Worm (Caenorhabditis elegans) whole organism, young adult: ENCODE data around the gene Y37E11AM.3.

Experiments used
- B0035.1 ChIP-seq: sonication (generic microtip); optimal IDR thresholded peaks from 2 replicates; lab custom pipeline; 2016; ENCODE audit warnings: missing genetic modification characterization, mild to moderate bottlenecking, missing compliant biosample characterization, missing genotype, missing genetic modification reagents
- D2030.7 ChIP-seq: fragments of 200-800 bp; sonication (Bioruptor generic); IDR thresholded peaks from 2 replicates; pipeline ENCODE4 v1.3.6; 2022; ENCODE audit warnings: missing genetic modification reagents, missing genetic modification characterization, missing compliant biosample characterization
- F22D6.2 ChIP-seq: sonication (generic microtip); optimal IDR thresholded peaks from 2 replicates; lab custom pipeline; 2016; ENCODE audit warnings: mild to moderate bottlenecking, missing genetic modification characterization, missing compliant biosample characterization
- F55B11.4 ChIP-seq: sonication (generic microtip); optimal IDR thresholded peaks from 2 replicates; lab custom pipeline; 2016; ENCODE audit warnings: missing compliant biosample characterization, missing genetic modification characterization, borderline replicate concordance; ENCODE audit not compliant: insufficient read depth
- F57A8.1 ChIP-seq: fragments of 200-800 bp; sonication (Bioruptor generic); optimal IDR thresholded peaks from 2 replicates; lab custom pipeline; 2018; ENCODE audit warnings: mild to moderate bottlenecking, missing genetic modification characterization, moderate library complexity, missing compliant biosample characterization
- Y79H2A.3 ChIP-seq: fragments of 200-800 bp; sonication (Bioruptor generic); conservative IDR thresholded peaks from 2 replicates; pipeline ENCODE4 v1.3.6; 2022; ENCODE audit warnings: missing genetic modification reagents, missing genetic modification characterization, missing compliant biosample characterization
- ZK185.1 ChIP-seq: sonication (generic microtip); optimal IDR thresholded peaks from 2 replicates; lab custom pipeline; 2016; ENCODE audit warnings: mild to moderate bottlenecking, missing genetic modification characterization, missing compliant biosample characterization; ENCODE audit not compliant: poor library complexity, severe bottlenecking
- aptf-2 ChIP-seq: fragments of 200-800 bp; sonication (Bioruptor generic); conservative IDR thresholded peaks from 2 replicates; pipeline ENCODE4 v1.3.6; 2022; ENCODE audit warnings: missing genetic modification reagents, missing genetic modification characterization, missing compliant biosample characterization
- athp-1 ChIP-seq: sonication (generic microtip); optimal IDR thresholded peaks from 2 replicates; lab custom pipeline; 2017; ENCODE audit warnings: mild to moderate bottlenecking, missing genetic modification characterization, missing compliant biosample characterization
- attf-3 ChIP-seq: fragments of 200-800 bp; sonication (Bioruptor generic); conservative IDR thresholded peaks from 2 replicates; pipeline ENCODE4 v1.3.6; 2022; ENCODE audit warnings: missing genetic modification reagents, missing genetic modification characterization, missing compliant biosample characterization
- bed-2 ChIP-seq: fragments of 200-800 bp; sonication (Bioruptor generic); IDR thresholded peaks from 2 replicates; pipeline ENCODE4 v1.3.6; 2022; ENCODE audit warnings: missing genetic modification reagents, missing genetic modification characterization, missing compliant biosample characterization
- ccch-3 ChIP-seq: fragments of 200-800 bp; sonication (Bioruptor generic); optimal IDR thresholded peaks from 2 replicates; lab custom pipeline; 2018; ENCODE audit warnings: mild to moderate bottlenecking, missing genetic modification characterization, missing compliant biosample characterization
- ceh-58 ChIP-seq: fragments of 200-800 bp; sonication (Bioruptor generic); IDR thresholded peaks from 2 replicates; pipeline ENCODE4 v1.3.6; 2022; ENCODE audit warnings: missing genetic modification characterization, missing compliant biosample characterization
- ceh-79 ChIP-seq: sonication (generic microtip); optimal IDR thresholded peaks from 2 replicates; lab custom pipeline; 2017; ENCODE audit warnings: mild to moderate bottlenecking, missing genetic modification characterization, missing compliant biosample characterization
- efl-1 ChIP-seq: fragments of 150-350 bp; optimal IDR thresholded peaks from 2 replicates; lab custom pipeline; 2014; ENCODE audit warnings: missing biosample characterization, missing genetic modification reagents, missing genetic modification characterization
- ekl-4 ChIP-seq: fragments of 200-800 bp; sonication (Bioruptor generic); IDR thresholded peaks from 2 replicates; pipeline ENCODE4 v1.3.6; 2022; ENCODE audit warnings: missing genetic modification reagents, missing genetic modification characterization, missing compliant biosample characterization
- ets-4 ChIP-seq: fragments of 200-800 bp; sonication (Bioruptor generic); optimal IDR thresholded peaks from 2 replicates; lab custom pipeline; 2018; ENCODE audit warnings: mild to moderate bottlenecking, missing genetic modification characterization, missing compliant biosample characterization
- fkh-3 ChIP-seq: sonication (generic microtip); optimal IDR thresholded peaks from 2 replicates; lab custom pipeline; 2016; ENCODE audit warnings: mild to moderate bottlenecking, missing genetic modification characterization, missing compliant biosample characterization
- hlh-26 ChIP-seq: fragments of 200-800 bp; sonication (Bioruptor generic); conservative IDR thresholded peaks from 2 replicates; pipeline ENCODE4 v1.3.6; 2022; ENCODE audit warnings: missing genetic modification reagents, missing genetic modification characterization, missing compliant biosample characterization
- hmg-20 ChIP-seq: fragments of 200-800 bp; sonication (Bioruptor generic); IDR thresholded peaks from 2 replicates; pipeline ENCODE4 v1.3.6; 2022; ENCODE audit warnings: missing genetic modification reagents, missing genetic modification characterization, missing compliant biosample characterization
- hsf-1 ChIP-seq: fragments of 200-800 bp; sonication (Bioruptor generic); IDR thresholded peaks from 2 replicates; pipeline ENCODE4 v1.3.6; 2022; ENCODE audit warnings: missing genetic modification reagents, missing genetic modification characterization, missing compliant biosample characterization
- lin-26 ChIP-seq: fragments of 200-800 bp; sonication (Bioruptor generic); IDR thresholded peaks from 2 replicates; pipeline ENCODE4 v1.3.6; 2022; ENCODE audit warnings: missing genetic modification reagents, missing genetic modification characterization, missing compliant biosample characterization
- lin-54 ChIP-seq: fragments of 200-800 bp; sonication (Bioruptor generic); optimal IDR thresholded peaks from 2 replicates; lab custom pipeline; 2018; ENCODE audit warnings: mild to moderate bottlenecking, missing genetic modification characterization, missing compliant biosample characterization
- lir-1 ChIP-seq: fragments of 200-800 bp; sonication (Bioruptor generic); conservative IDR thresholded peaks from 2 replicates; pipeline ENCODE4 v1.3.6; 2022; ENCODE audit warnings: missing genetic modification reagents, missing genetic modification characterization, missing compliant biosample characterization
- madf-10 ChIP-seq: sonication (generic microtip); optimal IDR thresholded peaks from 2 replicates; lab custom pipeline; 2016; ENCODE audit warnings: mild to moderate bottlenecking, missing genetic modification characterization, missing compliant biosample characterization
- madf-3 ChIP-seq: fragments of 200-800 bp; sonication (Bioruptor generic); IDR thresholded peaks from 2 replicates; pipeline ENCODE4 v1.3.6; 2022; ENCODE audit warnings: missing genetic modification reagents, missing genetic modification characterization, missing compliant biosample characterization
- madf-6 ChIP-seq: fragments of 200-800 bp; sonication (Bioruptor generic); IDR thresholded peaks from 2 replicates; pipeline ENCODE4 v1.3.6; 2022; ENCODE audit warnings: missing genetic modification reagents, missing genetic modification characterization, missing compliant biosample characterization
- nfya-1 ChIP-seq: sonication (generic microtip); optimal IDR thresholded peaks from 2 replicates; lab custom pipeline; 2017; ENCODE audit warnings: antibody characterized with exemption, missing compliant biosample characterization, missing genetic modification characterization, borderline replicate concordance; ENCODE audit not compliant: insufficient read depth
- nfya-2 ChIP-seq: fragments of 200-800 bp; sonication (Bioruptor generic); IDR thresholded peaks from 2 replicates; pipeline ENCODE4 v1.3.6; 2022; ENCODE audit warnings: missing genetic modification reagents, missing genetic modification characterization, missing compliant biosample characterization
- rec-8 ChIP-seq, 2 experiments: sonication (generic microtip); optimal IDR thresholded peaks; 2 replicates each; lab custom pipeline; 2016; ENCODE audit warnings: mild to moderate bottlenecking in 2 of 2, missing genetic modification characterization in 2 of 2, missing genetic modification reagents in 2 of 2, missing genotype in 2 of 2, missing biosample characterization in 1 of 2, missing compliant biosample characterization in 1 of 2, moderate library complexity in 1 of 2
- sdz-38 ChIP-seq: sonication (generic microtip); optimal IDR thresholded peaks from 2 replicates; lab custom pipeline; 2016; ENCODE audit warnings: missing genotype, missing genetic modification characterization, missing compliant biosample characterization
- sea-2 ChIP-seq: fragments of 200-800 bp; sonication (Bioruptor generic); IDR thresholded peaks from 2 replicates; pipeline ENCODE4 v1.3.6; 2022; ENCODE audit warnings: missing genetic modification characterization, missing compliant biosample characterization
- snpc-1.1 ChIP-seq: sonication (generic microtip); optimal IDR thresholded peaks from 2 replicates; lab custom pipeline; 2017; ENCODE audit warnings: missing genetic modification characterization, mild to moderate bottlenecking, missing compliant biosample characterization, antibody characterized with exemption, moderate library complexity, missing genotype, missing genetic modification reagents; ENCODE audit not compliant: insufficient read depth
- snpc-1.3 ChIP-seq: sonication (generic microtip); optimal IDR thresholded peaks from 2 replicates; lab custom pipeline; 2017; ENCODE audit warnings: missing genetic modification characterization, mild to moderate bottlenecking, missing compliant biosample characterization, antibody characterized with exemption, moderate library complexity, missing genotype, missing genetic modification reagents; ENCODE audit not compliant: insufficient read depth
- snpc-3.4 ChIP-seq: sonication (generic microtip); optimal IDR thresholded peaks from 2 replicates; lab custom pipeline; 2017; ENCODE audit warnings: missing genetic modification characterization, mild to moderate bottlenecking, missing compliant biosample characterization, antibody characterized with exemption, moderate library complexity, missing genotype, missing genetic modification reagents
- snpc-4 ChIP-seq, 5 experiments: fragments of 150-350 bp in 1 of 5; sonication (generic microtip) in 4 of 5; optimal IDR thresholded peaks; 2 replicates each; lab custom pipeline; 2014 to 2018; ENCODE audit warnings: missing genetic modification characterization in 5 of 5, missing biosample characterization in 3 of 5, antibody characterized with exemption in 2 of 5, mild to moderate bottlenecking in 2 of 5, missing compliant biosample characterization in 2 of 5, missing genotype in 2 of 5, moderate library complexity in 2 of 5, missing genetic modification reagents in 1 of 5
- unc-130 ChIP-seq: sonication (generic microtip); optimal IDR thresholded peaks from 2 replicates; lab custom pipeline; 2016; ENCODE audit warnings: missing genetic modification reagents, missing genetic modification characterization, missing compliant biosample characterization
- unc-62 ChIP-seq: fragments of 150-350 bp; optimal IDR thresholded peaks from 2 replicates; lab custom pipeline; 2014; ENCODE audit warnings: missing biosample characterization, missing genetic modification reagents, missing genetic modification characterization
- xnd-1 ChIP-seq: sonication (generic microtip); optimal IDR thresholded peaks from 2 replicates; lab custom pipeline; 2016; ENCODE audit warnings: missing genotype, missing genetic modification reagents, missing genetic modification characterization, missing compliant biosample characterization
- ztf-18 ChIP-seq: sonication (generic microtip); optimal IDR thresholded peaks from 2 replicates; lab custom pipeline; 2016; ENCODE audit warnings: missing genotype, mild to moderate bottlenecking, missing genetic modification characterization, missing compliant biosample characterization
- ztf-3 ChIP-seq: fragments of 200-800 bp; sonication (Bioruptor generic); optimal IDR thresholded peaks from 2 replicates; lab custom pipeline; 2018; ENCODE audit warnings: mild to moderate bottlenecking, missing genetic modification characterization, missing compliant biosample characterization

Y37E11AM.3 gene

ce11 chrIV:3764012-3764549, 45.1 kb upstream of the Y37E11AM.3 start:
- TF ChIP-seq F57A8.1 (GFP tag; lab: Kevin White, UChicago) (no peak), unc-62 (no peak), ztf-3 (GFP tag; lab: Kevin White, UChicago) (no peak)

DNA sequence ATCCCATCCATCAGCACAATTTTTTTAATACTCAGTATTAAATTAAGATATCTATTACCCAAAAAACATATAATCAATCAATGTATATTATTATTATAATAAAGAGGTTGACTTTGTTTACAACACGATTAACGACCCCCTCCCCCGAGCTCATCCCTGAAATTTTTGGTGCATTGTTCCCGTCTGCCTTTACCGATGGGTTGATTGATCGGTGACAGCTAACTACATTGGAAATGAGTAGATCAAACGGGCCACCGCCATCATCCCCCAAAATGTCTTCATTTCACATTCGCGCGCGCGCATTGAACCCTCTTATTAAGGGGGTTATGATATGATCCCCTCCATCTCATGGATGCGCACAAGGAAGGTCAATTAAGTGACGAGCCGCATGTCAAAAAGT, 40.9 kb upstream of the Y37E11AM.3 start:
- no peak for TF ChIP-seq ceh-79 (tag; lab: Kevin White, UChicago)
- TF ChIP-seq snpc-4 (GFP tag; optimal IDR thresholded peaks at IDR 0.05; lab: Kevin White, UChicago), result no peak
- no peak for TF ChIP-seq snpc-4 (tag; optimal IDR thresholded peaks at IDR 0.05; lab: Kevin White, UChicago)
- no peak for TF ChIP-seq rec-8 (tag; optimal IDR thresholded peaks at IDR 0.05; lab: Kevin White, UChicago)
- no peak for TF ChIP-seq F55B11.4 (tag; lab: Kevin White, UChicago)
- no peak for TF ChIP-seq lin-54 (GFP tag; lab: Kevin White, UChicago)
- no peak for TF ChIP-seq efl-1 (GFP tag; lab: Kevin White, UChicago)
- no peak for TF ChIP-seq unc-130
- TF ChIP-seq lin-26, result no peak; the same call in 1 of the 2 replicates
- TF ChIP-seq snpc-3.4 (tag; lab: Kevin White, UChicago), result no peak
- no peak for TF ChIP-seq ceh-58 (GFP tag; lab: Robert Waterston, UW)
- no peak for TF ChIP-seq Y79H2A.3 (GFP tag; lab: Robert Waterston, UW)
- no peak for TF ChIP-seq madf-10 (tag; lab: Kevin White, UChicago)
- TF ChIP-seq D2030.7 (GFP tag; lab: Robert Waterston, UW), result no peak

- TF ChIP-seq madf-10 (tag; lab: Kevin White, UChicago), result no peak
- no peak for TF ChIP-seq madf-3 (GFP tag; lab: Robert Waterston, UW)
- TF ChIP-seq ccch-3 (GFP tag; lab: Kevin White, UChicago), result no peak
- TF ChIP-seq snpc-1.1 (tag; lab: Kevin White, UChicago), result no peak
- TF ChIP-seq D2030.7 (GFP tag; lab: Robert Waterston, UW), result no peak
- no peak for TF ChIP-seq aptf-2 (GFP tag; lab: Robert Waterston, UW)
- no peak for TF ChIP-seq snpc-3.4 (tag; lab: Kevin White, UChicago)
- TF ChIP-seq ZK185.1 (tag; lab: Kevin White, UChicago), result no peak
- TF ChIP-seq ets-4 (GFP tag; lab: Kevin White, UChicago), result no peak
- TF ChIP-seq snpc-1.3 (tag; lab: Kevin White, UChicago), result no peak
- no peak for TF ChIP-seq sdz-38 (tag; lab: Kevin White, UChicago)
- no peak for TF ChIP-seq fkh-3 (tag; lab: Kevin White, UChicago)
- no peak for TF ChIP-seq athp-1
- TF ChIP-seq F22D6.2 (tag; lab: Kevin White, UChicago), result no peak
- TF ChIP-seq lin-26, result no peak
- TF ChIP-seq efl-1 (GFP tag; lab: Kevin White, UChicago), result no peak
- TF ChIP-seq madf-6, result no peak
- no peak for TF ChIP-seq ekl-4
These were observed 37.0 kb upstream of the Y37E11AM.3 start, which contains the start of gene best-20 for ce11 chrIV:3755921-3756320. TSS of gene best-20 (plus strand) at chrIV:3756221.

DNA sequence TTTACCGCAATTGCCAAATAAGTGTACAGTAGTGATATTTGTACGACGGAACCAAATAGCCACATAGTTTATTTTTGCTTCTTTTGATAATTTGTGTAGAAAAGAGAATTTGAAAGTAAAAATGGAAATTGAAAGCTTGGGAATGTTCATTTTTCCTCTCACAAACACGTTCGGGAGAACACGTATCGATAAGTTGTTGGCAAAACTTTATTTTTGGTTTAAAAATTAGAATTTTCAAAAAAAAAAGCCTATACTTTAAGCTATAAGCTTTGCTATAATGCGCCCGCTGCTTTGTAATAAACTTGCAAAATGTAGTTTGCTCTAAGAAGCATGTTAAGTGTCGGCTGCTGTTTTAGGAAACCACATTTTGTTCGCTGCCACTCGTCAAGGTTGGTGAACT, 36.4 kb upstream of the Y37E11AM.3 start, which contains the start of gene Y37E11AR.7:
Gene Y37E11AR.7 (minus strand): TSS at position 101 of the 400 bp plus-strand sequence.
- no peak for TF ChIP-seq B0035.1 (tag; lab: Kevin White, UChicago)
- TF ChIP-seq xnd-1, result no peak
- no peak for TF ChIP-seq attf-3 (GFP tag; lab: Robert Waterston, UW)
- TF ChIP-seq nfya-1 (tag; lab: Kevin White, UChicago), result no peak
- no peak for TF ChIP-seq hlh-26 (GFP tag; lab: Robert Waterston, UW)
- no peak for TF ChIP-seq hsf-1 (GFP tag; lab: Robert Waterston, UW)
- TF ChIP-seq bed-2, result no peak
- no peak for TF ChIP-seq sea-2 (GFP tag; lab: Robert Waterston, UW)
- TF ChIP-seq efl-1 (GFP tag; lab: Kevin White, UChicago), result no peak
- no peak for TF ChIP-seq lin-26
- no peak for TF ChIP-seq madf-10 (tag; lab: Kevin White, UChicago)
- TF ChIP-seq hmg-20, result no peak
- TF ChIP-seq ztf-18 (tag; lab: Kevin White, UChicago), result no peak
- TF ChIP-seq sdz-38 (tag; lab: Kevin White, UChicago), result no peak
- no peak for TF ChIP-seq ZK185.1 (tag; lab: Kevin White, UChicago)
- no peak for TF ChIP-seq lir-1
- no peak for TF ChIP-seq nfya-2
